Worm (Caenorhabditis elegans) whole organism, L3 larva: Measurements from ENCODE around the gene irld-45.

ENCODE experiments used
- R02D3.7 ChIP-seq: fragments of 150-350 bp; optimal IDR thresholded peaks from 2 replicates; lab custom pipeline; 2014; ENCODE audit warnings: missing biosample characterization, missing genetic modification characterization
- ZK546.5 ChIP-seq: sonication (generic microtip); optimal IDR thresholded peaks from 2 replicates; lab custom pipeline; 2017; ENCODE audit warnings: missing biosample characterization, missing genetic modification characterization
- aly-2 ChIP-seq: fragments of 150-350 bp; optimal IDR thresholded peaks from 2 replicates; lab custom pipeline; 2014; ENCODE audit warnings: missing biosample characterization, missing genetic modification characterization
- ama-1 ChIP-seq: fragments of 150-350 bp; optimal IDR thresholded peaks from 2 replicates; lab custom pipeline; 2018
- ceh-16 ChIP-seq: sonication (generic microtip); optimal IDR thresholded peaks from 2 replicates; lab custom pipeline; 2017; ENCODE audit warnings: missing biosample characterization, missing genetic modification characterization
- ceh-28 ChIP-seq: fragments of 150-350 bp; optimal IDR thresholded peaks from 2 replicates; lab custom pipeline; 2014; ENCODE audit warnings: missing biosample characterization, missing genetic modification reagents, missing genetic modification characterization
- ceh-82 ChIP-seq: fragments of 150-350 bp; optimal IDR thresholded peaks from 2 replicates; lab custom pipeline; 2014; ENCODE audit warnings: missing biosample characterization, missing genetic modification characterization
- ceh-9 ChIP-seq: sonication (generic microtip); optimal IDR thresholded peaks from 2 replicates; lab custom pipeline; 2018; ENCODE audit warnings: missing biosample characterization, missing genetic modification characterization
- daf-12 ChIP-seq: fragments of 150-350 bp; optimal IDR thresholded peaks from 2 replicates; lab custom pipeline; 2014; ENCODE audit warnings: missing biosample characterization, missing genetic modification reagents, missing genetic modification characterization
- egl-27 ChIP-seq: sonication (generic microtip); optimal IDR thresholded peaks from 4 replicates; lab custom pipeline; 2017; ENCODE audit warnings: missing biosample characterization, missing genetic modification reagents, missing genetic modification characterization
- egl-5 ChIP-seq: fragments of 150-350 bp; optimal IDR thresholded peaks from 2 replicates; lab custom pipeline; 2017; ENCODE audit warnings: missing biosample characterization, missing genetic modification reagents, missing genetic modification characterization, inconsistent platforms
- elt-2 ChIP-seq: sonication (generic microtip); optimal IDR thresholded peaks from 2 replicates; lab custom pipeline; 2016; ENCODE audit warnings: missing genetic modification reagents, mild to moderate bottlenecking, missing genetic modification characterization, missing compliant biosample characterization
- elt-3 ChIP-seq, 3 experiments: fragments of 150-350 bp in 1 of 3; sonication (generic microtip) in 2 of 3; optimal IDR thresholded peaks; 2 replicates in 2 of 3; 4 replicates in 1 of 3; lab custom pipeline; 2014 to 2017; ENCODE audit warnings: missing biosample characterization in 3 of 3, missing genetic modification characterization in 3 of 3
- eor-1 ChIP-seq, 2 experiments: fragments of 150-350 bp; optimal IDR thresholded peaks; 2 replicates each; lab custom pipeline; 2014 to 2018; ENCODE audit warnings: missing biosample characterization in 2 of 2, missing genetic modification characterization in 2 of 2
- fkh-10 ChIP-seq: sonication (generic microtip); optimal IDR thresholded peaks from 2 replicates; lab custom pipeline; 2017; ENCODE audit warnings: missing biosample characterization, missing genetic modification reagents, missing genetic modification characterization
- fkh-2 ChIP-seq: fragments of 150-350 bp; optimal IDR thresholded peaks from 2 replicates; lab custom pipeline; 2014; ENCODE audit warnings: missing biosample characterization, missing genetic modification reagents, missing genetic modification characterization
- fos-1 ChIP-seq: fragments of 150-350 bp; optimal IDR thresholded peaks from 2 replicates; lab custom pipeline; 2014; ENCODE audit warnings: missing biosample characterization, missing genetic modification characterization
- hmg-11 ChIP-seq: sonication (generic microtip); optimal IDR thresholded peaks from 2 replicates; lab custom pipeline; 2016; ENCODE audit warnings: missing genetic modification characterization, missing compliant biosample characterization
- jun-1 ChIP-seq: fragments of 150-350 bp; optimal IDR thresholded peaks from 2 replicates; lab custom pipeline; 2014; ENCODE audit warnings: missing biosample characterization, missing genetic modification reagents, missing genetic modification characterization
- lin-15B ChIP-seq: fragments of 150-350 bp; optimal IDR thresholded peaks from 2 replicates; lab custom pipeline; 2014; ENCODE audit warnings: missing biosample characterization, missing genetic modification characterization
- lin-39 ChIP-seq: fragments of 150-350 bp; optimal IDR thresholded peaks from 2 replicates; lab custom pipeline; 2018; ENCODE audit warnings: missing biosample characterization, missing genetic modification reagents, missing genetic modification characterization
- lsy-12 ChIP-seq: sonication (generic microtip); optimal IDR thresholded peaks from 2 replicates; lab custom pipeline; 2016; ENCODE audit warnings: mild to moderate bottlenecking, missing genetic modification characterization, missing compliant biosample characterization
- mdl-1 ChIP-seq: fragments of 150-350 bp; optimal IDR thresholded peaks from 2 replicates; lab custom pipeline; 2014; ENCODE audit warnings: missing biosample characterization, missing genetic modification characterization
- mml-1 ChIP-seq: fragments of 150-350 bp; sonication (generic microtip); optimal IDR thresholded peaks from 3 replicates; lab custom pipeline; 2014; ENCODE audit warnings: missing biosample characterization, missing genetic modification characterization
- nfya-1 ChIP-seq: sonication (generic microtip); optimal IDR thresholded peaks from 2 replicates; lab custom pipeline; 2017; ENCODE audit warnings: missing genetic modification characterization, mild to moderate bottlenecking, missing compliant biosample characterization, antibody characterized with exemption, moderate library complexity; ENCODE audit not compliant: insufficient read depth
- nhr-11 ChIP-seq: fragments of 150-350 bp; optimal IDR thresholded peaks from 2 replicates; lab custom pipeline; 2014; ENCODE audit warnings: missing biosample characterization, missing genetic modification characterization
- nhr-12 ChIP-seq: fragments of 150-350 bp; optimal IDR thresholded peaks from 2 replicates; lab custom pipeline; 2014; ENCODE audit warnings: missing biosample characterization, missing genetic modification characterization
- nhr-23 ChIP-seq: fragments of 150-350 bp; optimal IDR thresholded peaks from 2 replicates; lab custom pipeline; 2014; ENCODE audit warnings: missing biosample characterization, missing genetic modification reagents, missing genetic modification characterization
- nhr-237 ChIP-seq: fragments of 150-350 bp; optimal IDR thresholded peaks from 2 replicates; lab custom pipeline; 2014; ENCODE audit warnings: missing biosample characterization, missing genetic modification characterization
- nhr-25 ChIP-seq: sonication (generic microtip); optimal IDR thresholded peaks from 2 replicates; lab custom pipeline; 2017; ENCODE audit warnings: missing biosample characterization, missing genetic modification characterization
- nhr-28 ChIP-seq: fragments of 150-350 bp; optimal IDR thresholded peaks from 2 replicates; lab custom pipeline; 2014; ENCODE audit warnings: missing biosample characterization, missing genetic modification characterization
- nhr-43 ChIP-seq: sonication (generic microtip); optimal IDR thresholded peaks from 2 replicates; lab custom pipeline; 2016; ENCODE audit warnings: mild to moderate bottlenecking, missing genetic modification characterization, missing compliant biosample characterization; ENCODE audit not compliant: poor library complexity, severe bottlenecking
- nhr-67 ChIP-seq: fragments of 150-350 bp; optimal IDR thresholded peaks from 2 replicates; lab custom pipeline; 2014; ENCODE audit warnings: missing biosample characterization, missing genetic modification characterization
- nhr-76 ChIP-seq: fragments of 150-350 bp; sonication (generic microtip); optimal IDR thresholded peaks from 5 replicates; lab custom pipeline; 2014; ENCODE audit warnings: missing biosample characterization, missing genetic modification characterization
- nhr-77 ChIP-seq: fragments of 150-350 bp; optimal IDR thresholded peaks from 2 replicates; lab custom pipeline; 2014; ENCODE audit warnings: missing biosample characterization, missing genetic modification characterization
- pha-4 ChIP-seq: fragments of 150-350 bp; optimal IDR thresholded peaks from 2 replicates; lab custom pipeline; 2014; ENCODE audit warnings: missing biosample characterization, missing genetic modification reagents, missing genetic modification characterization
- pqm-1 ChIP-seq: fragments of 150-350 bp; optimal IDR thresholded peaks from 2 replicates; lab custom pipeline; 2017; ENCODE audit warnings: missing biosample characterization, missing genetic modification characterization, inconsistent platforms
- sea-2 ChIP-seq: fragments of 150-350 bp; sonication (generic microtip); optimal IDR thresholded peaks from 4 replicates; lab custom pipeline; 2014; ENCODE audit warnings: missing biosample characterization, missing genetic modification reagents, missing genetic modification characterization
- skn-1 ChIP-seq: fragments of 150-350 bp; optimal IDR thresholded peaks from 2 replicates; lab custom pipeline; 2014; ENCODE audit warnings: missing biosample characterization, missing genetic modification characterization
- snpc-4 ChIP-seq: fragments of 150-350 bp; optimal IDR thresholded peaks from 2 replicates; lab custom pipeline; 2014; ENCODE audit warnings: missing biosample characterization, missing genetic modification characterization
- tbx-2 ChIP-seq: sonication (generic microtip); optimal IDR thresholded peaks from 2 replicates; lab custom pipeline; 2016; ENCODE audit warnings: mild to moderate bottlenecking, missing genetic modification characterization, missing compliant biosample characterization
- unc-39 ChIP-seq: sonication (generic microtip); optimal IDR thresholded peaks from 4 replicates; lab custom pipeline; 2017; ENCODE audit warnings: missing biosample characterization, missing genetic modification characterization
- unc-62 ChIP-seq: fragments of 150-350 bp; sonication (generic microtip); optimal IDR thresholded peaks from 4 replicates; lab custom pipeline; 2014; ENCODE audit warnings: missing biosample characterization, missing genetic modification reagents, missing genetic modification characterization
- zag-1 ChIP-seq: fragments of 150-350 bp; optimal IDR thresholded peaks from 2 replicates; lab custom pipeline; 2014; ENCODE audit warnings: missing biosample characterization, missing genetic modification characterization
- ztf-11 ChIP-seq: fragments of 150-350 bp; optimal IDR thresholded peaks from 2 replicates; lab custom pipeline; 2014; ENCODE audit warnings: missing biosample characterization, missing genetic modification characterization
- ztf-4 ChIP-seq: fragments of 150-350 bp; optimal IDR thresholded peaks from 2 replicates; lab custom pipeline; 2014; ENCODE audit warnings: missing biosample characterization, missing genetic modification characterization

The irld-45 gene

ce11 chrV:1623429-1623828, 24.7 kb upstream of the irld-45 start:
- TF ChIP-seq ceh-16 = no peak
- peak; percentile 31 for TF ChIP-seq ZK546.5 (tag; lab: Kevin White, UChicago)
- TF ChIP-seq, all 47 proteins: peak for 1

ce11 chrV:1624340-1624739, 23.8 kb upstream of the irld-45 start, which contains the start of gene nhr-110:
Gene nhr-110 (minus strand): TSS chrV:1624440.
- TF ChIP-seq pqm-1 (tag; lab: Kevin White, UChicago) = no peak
- no peak for TF ChIP-seq sea-2 (GFP tag; lab: Kevin White, UChicago)
- no peak for TF ChIP-seq hmg-11
- TF ChIP-seq tbx-2 (tag; lab: Kevin White, UChicago) = no peak
- TF ChIP-seq ZK546.5 (tag; lab: Kevin White, UChicago) = peak; percentile 35
- TF ChIP-seq ama-1 (lab: Kevin White, UChicago) = no peak
- TF ChIP-seq ztf-4 (tag; lab: Kevin White, UChicago) = no peak
- no peak for TF ChIP-seq elt-3 (tag; optimal IDR thresholded peaks at IDR 0.05; lab: Kevin White, UChicago)
- no peak for TF ChIP-seq R02D3.7
- TF ChIP-seq lin-39 (tag; lab: Kevin White, UChicago) = no peak
- TF ChIP-seq zag-1 = no peak
- TF ChIP-seq ceh-82 (tag; lab: Kevin White, UChicago) = no peak
- TF ChIP-seq nfya-1 (tag; lab: Kevin White, UChicago) = no peak
- TF ChIP-seq pha-4 (tag; lab: Kevin White, UChicago) = peak; percentile 11
- TF ChIP-seq nhr-237 = no peak
- TF ChIP-seq elt-2 (tag; lab: Kevin White, UChicago) = no peak
- no peak for TF ChIP-seq mml-1 (tag; lab: Kevin White, UChicago)

ce11 chrV:1626720-1627119, 21.4 kb upstream of the irld-45 start, which contains the start of gene nhr-237:
Gene nhr-237 (minus strand): TSS chrV:1626820.
- peak; percentile 31 for TF ChIP-seq ZK546.5 (tag; lab: Kevin White, UChicago)
- TF ChIP-seq pqm-1 (tag; lab: Kevin White, UChicago) = no peak

- TF ChIP-seq fkh-2 (tag; lab: Kevin White, UChicago) (no peak), nhr-12 (tag; lab: Kevin White, UChicago) (no peak), ztf-4 (tag; lab: Kevin White, UChicago) (no peak), ZK546.5 (tag; lab: Kevin White, UChicago) (no peak), aly-2 (tag; lab: Kevin White, UChicago) (no peak), jun-1 (no peak), elt-3 (tag; optimal IDR thresholded peaks at IDR 0.05; lab: Kevin White, UChicago) (no peak), lsy-12 (no peak), egl-27 (tag; lab: Kevin White, UChicago) (no peak), egl-5 (tag; lab: Kevin White, UChicago) (no peak), mml-1 (tag; lab: Kevin White, UChicago) (no peak), nhr-23 (tag; lab: Kevin White, UChicago) (peak; percentile 49), fos-1 (tag; lab: Kevin White, UChicago) (no peak), lin-39 (tag; lab: Kevin White, UChicago) (no peak), elt-2 (tag; lab: Kevin White, UChicago) (no peak), zag-1 (no peak), ceh-16 (no peak), ceh-82 (tag; lab: Kevin White, UChicago) (no peak), lin-15B (no peak), nhr-11 (tag; lab: Kevin White, UChicago) (no peak), nhr-76 (tag; lab: Kevin White, UChicago) (no peak), ztf-11 (tag; lab: Kevin White, UChicago) (no peak), fkh-10 (no peak), pqm-1 (tag; lab: Kevin White, UChicago) (no peak), unc-62 (GFP tag; lab: Kevin White, UChicago) (no peak), pha-4 (tag; lab: Kevin White, UChicago) (peak; percentile 54), mdl-1 (tag; lab: Kevin White, UChicago) (no peak), nhr-25 (tag; lab: Kevin White, UChicago) (peak; percentile 57), nfya-1 (tag; lab: Kevin White, UChicago) (peak; percentile 18), skn-1 (tag; lab: Kevin White, UChicago) (peak; percentile 39), unc-39 (no peak), daf-12 (tag; lab: Kevin White, UChicago) (no peak), snpc-4 (tag; lab: Kevin White, UChicago) (no peak), R02D3.7 (no peak), sea-2 (GFP tag; lab: Kevin White, UChicago) (no peak), nhr-237 (no peak), nhr-43 (peak; percentile 78), ama-1 (lab: Kevin White, UChicago) (no peak), eor-1 (tag; optimal IDR thresholded peaks at IDR 0.05; lab: Kevin White, UChicago) (no peak), ceh-9 (no peak), nhr-77 (peak; percentile 44), nhr-28 (tag; lab: Kevin White, UChicago) (no peak), ceh-28 (tag; lab: Kevin White, UChicago) (no peak), nhr-67 (tag; lab: Kevin White, UChicago) (no peak)
Observed at ce11 chrV:1627269-1627668, 20.8 kb upstream of the irld-45 start.
